Worm (Caenorhabditis elegans): ENCODE measurements around the gene phlp-2.

The phlp-2 gene

ce11 chrIII:4175489-4175888 lies 33.8 kb upstream of the phlp-2 start:
- TF ChIP-seq lin-32 (GFP tag; optimal IDR thresholded peaks at IDR 0.05) (no peak), unc-62 (GFP tag; optimal IDR thresholded peaks at IDR 0.05) (no peak), mls-2 (tag; optimal IDR thresholded peaks at IDR 0.05) (no peak), snpc-4 (tag; optimal IDR thresholded peaks at IDR 0.05) (no peak), M03D4.4 (tag; optimal IDR thresholded peaks at IDR 0.05) (no peak), ces-1 (GFP tag; optimal IDR thresholded peaks at IDR 0.05) (no peak), ztf-11 (tag; optimal IDR thresholded peaks at IDR 0.05) (no peak), unc-39 (tag; optimal IDR thresholded peaks at IDR 0.05) (no peak), nhr-12 (tag; optimal IDR thresholded peaks at IDR 0.05) (no peak), ham-2 (GFP tag; optimal IDR thresholded peaks at IDR 0.05) (no peak), cnd-1 (tag; optimal IDR thresholded peaks at IDR 0.05) (no peak), lin-13 (tag; optimal IDR thresholded peaks at IDR 0.05) (no peak), zip-8 (tag; optimal IDR thresholded peaks at IDR 0.05) (no peak), unc-120 (tag; optimal IDR thresholded peaks at IDR 0.05; ENCODE audit: poor library complexity, severe bottlenecking) (no peak), ceh-43 (GFP tag; optimal IDR thresholded peaks at IDR 0.05) (no peak), pha-4 (tag; optimal IDR thresholded peaks at IDR 0.05) (no peak), sptf-1 (tag; optimal IDR thresholded peaks at IDR 0.05) (no peak), drap-1 (GFP tag; optimal IDR thresholded peaks at IDR 0.05) (no peak), nhr-2 (tag; optimal IDR thresholded peaks at IDR 0.05) (no peak), nhr-237 (tag; optimal IDR thresholded peaks at IDR 0.05) (no peak)

- no peak for TF ChIP-seq tbx-8 (GFP tag; optimal IDR thresholded peaks at IDR 0.05)
- no peak for TF ChIP-seq nhr-237 (tag; optimal IDR thresholded peaks at IDR 0.05)
- TF ChIP-seq ceh-43 (GFP tag; optimal IDR thresholded peaks at IDR 0.05), result no peak
- no peak for TF ChIP-seq ces-1 (GFP tag; optimal IDR thresholded peaks at IDR 0.05)
- TF ChIP-seq ztf-11 (tag; optimal IDR thresholded peaks at IDR 0.05), result no peak
- TF ChIP-seq hlh-1 (tag; optimal IDR thresholded peaks at IDR 0.05), result no peak
- TF ChIP-seq mep-1 (tag; optimal IDR thresholded peaks at IDR 0.05), result no peak
These were observed 33.1 kb upstream of the phlp-2 start, which contains the start of the genes hrde-1 and C16C10.13 for ce11 chrIII:4176109-4176596. TSS of gene hrde-1 (minus strand) at chrIII:4176159. TSS of gene C16C10.13 (plus strand) at chrIII:4176440.

ce11 chrIII:4178564-4178963 lies 30.7 kb upstream of the phlp-2 start, which contains the start of gene C16C10.2:
TSS of gene C16C10.2 (minus strand) at chrIII:4178664.
- no peak for TF ChIP-seq nhr-28 (tag; optimal IDR thresholded peaks at IDR 0.05)

ce11 chrIII:4181338-4181737 lies 27.9 kb upstream of the phlp-2 start, which contains the start of gene C16C10.1:
TSS of gene C16C10.1 (minus strand) at chrIII:4181438.
- no peak for TF ChIP-seq pha-4 (tag; optimal IDR thresholded peaks at IDR 0.05)
- TF ChIP-seq ceh-43 (GFP tag; optimal IDR thresholded peaks at IDR 0.05), result no peak
- no peak for TF ChIP-seq nhr-237 (tag; optimal IDR thresholded peaks at IDR 0.05)
- TF ChIP-seq ceh-83 (GFP tag; optimal IDR thresholded peaks at IDR 0.05), result no peak
- no peak for TF ChIP-seq ces-1 (GFP tag; optimal IDR thresholded peaks at IDR 0.05)
- no peak for TF ChIP-seq blmp-1 (tag; optimal IDR thresholded peaks at IDR 0.05)

- TF ChIP-seq ham-2 (GFP tag; optimal IDR thresholded peaks at IDR 0.05) (no peak), snpc-4 (tag; optimal IDR thresholded peaks at IDR 0.05) (no peak), mab-5 (tag; optimal IDR thresholded peaks at IDR 0.05) (no peak), sem-2 (GFP tag; optimal IDR thresholded peaks at IDR 0.05) (no peak), mep-1 (tag; optimal IDR thresholded peaks at IDR 0.05) (no peak), blmp-1 (tag; optimal IDR thresholded peaks at IDR 0.05) (no peak), cnd-1 (tag; optimal IDR thresholded peaks at IDR 0.05) (no peak), ztf-11 (tag; optimal IDR thresholded peaks at IDR 0.05) (no peak), elt-3 (tag; optimal IDR thresholded peaks at IDR 0.05) (no peak), nhr-28 (tag; optimal IDR thresholded peaks at IDR 0.05) (no peak), ces-1 (GFP tag; optimal IDR thresholded peaks at IDR 0.05) (no peak), ceh-83 (GFP tag; optimal IDR thresholded peaks at IDR 0.05) (no peak), lsy-2 (tag; optimal IDR thresholded peaks at IDR 0.05) (no peak), nhr-76 (tag; optimal IDR thresholded peaks at IDR 0.05) (no peak), elt-1 (tag; optimal IDR thresholded peaks at IDR 0.05; ENCODE audit: borderline replicate concordance, insufficient read depth) (no peak), lin-32 (GFP tag; optimal IDR thresholded peaks at IDR 0.05) (no peak), hlh-1 (tag; optimal IDR thresholded peaks at IDR 0.05) (no peak), mls-2 (tag; optimal IDR thresholded peaks at IDR 0.05) (no peak), drap-1 (GFP tag; optimal IDR thresholded peaks at IDR 0.05) (no peak), sptf-1 (tag; optimal IDR thresholded peaks at IDR 0.05) (no peak)
These were observed 22.5 kb upstream of the phlp-2 start, which contains the start of gene lars-1 for ce11 chrIII:4186751-4187309. TSS of gene lars-1 (minus strand) at chrIII:4186801.
